Fruit fly (Drosophila melanogaster): ENCODE measurements around the gene CG17271.

DNA sequence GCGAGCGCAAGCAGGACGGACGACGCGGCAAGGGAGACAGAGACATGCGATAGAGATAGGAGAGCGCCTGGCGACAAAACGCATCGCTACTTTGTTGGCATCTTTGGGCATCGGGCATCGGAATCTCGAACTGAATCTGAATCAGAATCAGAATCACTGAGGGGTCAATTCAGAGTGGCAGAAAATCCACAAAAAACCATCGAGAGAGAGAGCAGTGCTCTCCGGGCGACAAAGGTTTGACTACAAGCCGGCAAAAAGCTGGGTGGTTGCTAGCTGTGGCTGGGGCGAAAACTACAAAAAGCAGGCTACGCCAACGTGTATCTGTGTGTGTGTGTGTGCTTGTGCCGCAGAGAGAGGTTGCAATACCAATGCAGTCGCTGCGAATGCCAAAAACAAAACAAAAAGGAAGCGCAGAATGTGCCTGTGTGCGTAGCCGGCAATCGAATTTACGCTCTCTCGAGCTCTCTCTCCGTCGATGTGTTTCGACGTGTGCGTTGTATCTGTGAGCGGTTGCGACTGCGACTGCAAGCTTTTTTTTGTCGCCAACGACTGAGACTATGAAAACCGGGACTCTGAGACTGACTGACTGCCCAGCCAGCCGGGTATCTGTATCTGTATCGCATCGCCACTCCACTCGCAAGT, 43.2 kb downstream of the CG17271 start:
- TF ChIP-seq CG32532 (GFP tag; IDR thresholded peaks at IDR 0.05), result no peak
- TF ChIP-seq dati (GFP tag; IDR thresholded peaks at IDR 0.05), result no peak
- no peak for TF ChIP-seq CG9609 (GFP tag; optimal IDR thresholded peaks at IDR 0.05)
- no peak for TF ChIP-seq Abd-B (GFP tag; optimal IDR thresholded peaks at IDR 0.05)
- TF ChIP-seq CG4730 (GFP tag; IDR thresholded peaks at IDR 0.05), result no peak
- no peak for TF ChIP-seq insv (GFP tag; optimal IDR thresholded peaks at IDR 0.05)
- TF ChIP-seq pan (optimal IDR thresholded peaks at IDR 0.05), result no peak
- TF ChIP-seq pan (GFP tag; optimal IDR thresholded peaks at IDR 0.05 in 1 of 2, IDR thresholded peaks at IDR 0.05 in 1 of 2), result no peak
- TF ChIP-seq Sox100B (GFP tag; optimal IDR thresholded peaks at IDR 0.05), result no peak
- TF ChIP-seq ap (GFP tag; IDR thresholded peaks at IDR 0.05), result no peak
- no peak for TF ChIP-seq wek (GFP tag; optimal IDR thresholded peaks at IDR 0.05)
- no peak for TF ChIP-seq lab (GFP tag; optimal IDR thresholded peaks at IDR 0.05)
